Fruit fly (Drosophila melanogaster): ENCODE data around the gene Sytbeta.

DNA sequence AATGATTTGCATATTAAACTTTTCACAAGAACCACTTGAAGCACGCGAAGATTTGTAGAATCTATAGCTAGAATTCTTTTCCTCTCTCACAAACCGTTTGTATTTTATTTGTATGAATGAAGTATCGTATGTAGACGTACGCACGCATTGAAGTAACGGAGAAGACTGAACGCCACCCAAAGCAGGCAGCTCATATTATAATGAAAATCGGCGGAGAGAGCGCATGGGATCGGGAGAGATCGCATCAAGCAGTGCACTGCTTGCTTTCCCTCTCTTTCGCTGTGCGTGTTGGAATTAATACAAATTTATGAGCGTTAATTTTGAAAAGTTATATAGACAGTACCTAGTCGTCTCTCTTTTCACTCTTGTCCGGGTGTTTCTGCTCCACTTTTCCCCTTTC, 14.5 kb upstream of the Sytbeta start:
- TF ChIP-seq acj6 (GFP tag; optimal IDR thresholded peaks at IDR 0.05) (no peak), Hr39 (GFP tag; optimal IDR thresholded peaks at IDR 0.05) (no peak), CG6163 (GFP tag; IDR thresholded peaks at IDR 0.05) (0 out of 3 replicates have a peak, but pooled peaks have one; percentile 20), pdm3 (GFP tag; optimal IDR thresholded peaks at IDR 0.05) (no peak), net (GFP tag; optimal IDR thresholded peaks at IDR 0.05) (no peak), spab (GFP tag; optimal IDR thresholded peaks at IDR 0.05) (no peak), fd59A (GFP tag; optimal IDR thresholded peaks at IDR 0.05) (no peak), CG1621 (tag; optimal IDR thresholded peaks at IDR 0.05) (no peak), Ets96B (tag; optimal IDR thresholded peaks at IDR 0.05) (no peak), CG3919 (GFP tag; optimal IDR thresholded peaks at IDR 0.05) (peak; percentile 12), OdsH (GFP tag; optimal IDR thresholded peaks at IDR 0.05) (no peak), Eip93F (GFP tag; optimal IDR thresholded peaks at IDR 0.05) (no peak), Gug (GFP tag; IDR thresholded peaks at IDR 0.05) (no peak)
